Worm (Caenorhabditis elegans): ENCODE data around the gene papl-1.

papl-1 gene

DNA sequence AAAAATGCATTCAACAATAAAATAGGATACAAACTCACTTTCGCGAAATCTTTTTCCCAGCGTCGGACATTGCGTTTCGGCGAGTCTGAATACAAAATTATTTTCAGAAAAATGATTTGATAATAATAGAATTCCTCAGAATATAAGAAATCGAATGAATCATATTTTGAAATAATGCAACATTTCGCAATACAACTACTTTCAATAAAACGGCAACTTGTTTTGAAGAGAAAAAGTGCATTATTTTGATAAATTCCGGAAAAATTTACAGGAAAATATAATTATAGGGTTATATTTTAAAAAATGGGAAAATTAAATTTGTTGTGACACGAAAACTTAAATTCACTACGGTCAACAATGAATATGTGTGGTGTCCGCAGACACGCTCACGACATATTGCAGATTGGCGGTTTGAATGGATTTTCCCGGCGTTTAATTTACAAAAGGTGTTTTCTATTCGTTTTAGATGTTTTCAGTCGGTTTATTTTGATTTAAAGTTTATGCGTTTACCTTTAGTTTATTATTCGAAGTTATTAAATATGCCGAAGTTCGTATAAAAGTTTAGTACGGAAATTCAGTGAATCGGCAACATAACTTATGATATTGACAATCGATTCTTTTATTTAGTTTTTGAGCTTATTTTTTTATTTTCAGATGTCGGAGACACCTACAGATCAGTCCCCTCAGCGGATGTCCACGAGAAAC lies 3.9 kb upstream of the papl-1 start, which contains the start of the genes abcf-1 and scc-3 (continued):
- TF ChIP-seq F23B12.7 (tag; optimal IDR thresholded peaks at IDR 0.05; ENCODE audit: insufficient read depth) (peak; percentile 25), ceh-40 (GFP tag; IDR thresholded peaks at IDR 0.05) (no peak), pha-4 (tag; optimal IDR thresholded peaks at IDR 0.05) (no peak), snpc-4 (GFP tag; optimal IDR thresholded peaks at IDR 0.05) (no peak), snpc-4 (tag; optimal IDR thresholded peaks at IDR 0.05) (peak in 1 of 4 experiments; percentile 43), nfya-1 (tag; optimal IDR thresholded peaks at IDR 0.05; ENCODE audit: borderline replicate concordance, insufficient read depth) (no peak), die-1 (tag; optimal IDR thresholded peaks at IDR 0.05) (no peak), F49E8.2 (tag; optimal IDR thresholded peaks at IDR 0.05; ENCODE audit: insufficient read depth) (no peak), bed-1 (GFP tag; IDR thresholded peaks at IDR 0.05) (no peak), F10E7.11 (tag; optimal IDR thresholded peaks at IDR 0.05) (no peak), nhr-179 (tag; optimal IDR thresholded peaks at IDR 0.05) (no peak), somi-1 (GFP tag; optimal IDR thresholded peaks at IDR 0.05) (no peak), tbp1 (GFP tag; optimal IDR thresholded peaks at IDR 0.05) (peak; percentile 15), lir-1 (GFP tag; conservative IDR thresholded peaks at IDR 0.05) (no peak), zfh-2 (GFP tag; conservative IDR thresholded peaks at IDR 0.05) (no peak), bed-2 (GFP tag; IDR thresholded peaks at IDR 0.05) (no peak), F39B2.1 (GFP tag; IDR thresholded peaks at IDR 0.05) (no peak), ceh-91 (GFP tag; IDR thresholded peaks at IDR 0.05) (peak; percentile 61), Y53F4B.3 (GFP tag; IDR thresholded peaks at IDR 0.05) (no peak), let-526 (GFP tag; IDR thresholded peaks at IDR 0.05) (no peak), gei-17 (GFP tag; optimal IDR thresholded peaks at IDR 0.05) (no peak), snpc-1.3 (tag; optimal IDR thresholded peaks at IDR 0.05; ENCODE audit: insufficient read depth) (peak; percentile 71), B0336.3 (GFP tag; IDR thresholded peaks at IDR 0.05) (no peak), ekl-4 (GFP tag; IDR thresholded peaks at IDR 0.05) (no peak), Y67H2A.10 (GFP tag; conservative IDR thresholded peaks at IDR 0.05) (no peak), egrh-3 (GFP tag; IDR thresholded peaks at IDR 0.05) (no peak), ztf-18 (tag; optimal IDR thresholded peaks at IDR 0.05) (no peak), cebp-2 (GFP tag; IDR thresholded peaks at IDR 0.05) (no peak), attf-6 (GFP tag; IDR thresholded peaks at IDR 0.05) (no peak), egl-18 (GFP tag; IDR thresholded peaks at IDR 0.05) (no peak), ztf-28 (GFP tag; IDR thresholded peaks at IDR 0.05) (no peak), K11D2.4 (GFP tag; IDR thresholded peaks at IDR 0.05) (no peak), aptf-3 (GFP tag; IDR thresholded peaks at IDR 0.05) (no peak)

DNA sequence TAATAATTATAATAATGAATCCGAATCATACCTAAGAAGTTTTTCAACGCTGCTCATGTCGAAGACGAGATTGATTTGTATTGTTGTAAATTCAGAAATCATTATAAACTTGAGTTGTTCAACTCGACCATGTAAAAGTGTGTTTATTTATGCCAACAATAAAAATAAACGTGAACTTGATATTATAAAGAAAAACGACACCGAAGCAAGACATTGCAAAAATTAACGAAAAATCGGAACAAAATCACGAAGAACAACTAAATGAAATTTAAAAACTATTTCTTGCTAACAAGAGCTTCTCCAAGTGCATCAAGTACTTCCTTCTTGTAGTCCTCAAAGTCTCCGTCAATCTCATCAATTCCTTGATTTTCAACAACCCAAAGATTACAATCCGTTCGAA lies 1.4 kb upstream of the papl-1 start, which contains the start of gene F18E2.15:
F18E2.15 (minus strand) TSS at position 101 of the 400 bp plus-strand sequence.
- no peak for TF ChIP-seq F10E7.11 (tag; optimal IDR thresholded peaks at IDR 0.05)
- no peak for TF ChIP-seq lsy-27 (tag; optimal IDR thresholded peaks at IDR 0.05; ENCODE audit: borderline replicate concordance, insufficient read depth)
- no peak for TF ChIP-seq ZK185.1 (tag; optimal IDR thresholded peaks at IDR 0.05; ENCODE audit: poor library complexity, severe bottlenecking)
- TF ChIP-seq lin-40 (tag; optimal IDR thresholded peaks at IDR 0.05): no peak
- no peak for TF ChIP-seq gei-17 (GFP tag; optimal IDR thresholded peaks at IDR 0.05)
- no peak for TF ChIP-seq lsl-1 (GFP tag; optimal IDR thresholded peaks at IDR 0.05)
- TF ChIP-seq athp-1 (tag; optimal IDR thresholded peaks at IDR 0.05): no peak
- TF ChIP-seq C17E4.6 (GFP tag; IDR thresholded peaks at IDR 0.05): no peak
- no peak for TF ChIP-seq ama-1 (optimal IDR thresholded peaks at IDR 0.05)
- TF ChIP-seq ama-1 (GFP tag; optimal IDR thresholded peaks at IDR 0.05): no peak
- no peak for TF ChIP-seq lin-26 (GFP tag; IDR thresholded peaks at IDR 0.05)
- TF ChIP-seq hrde-1 (tag; optimal IDR thresholded peaks at IDR 0.05; ENCODE audit: borderline replicate concordance): no peak
- no peak for TF ChIP-seq B0019.2 (GFP tag; conservative IDR thresholded peaks at IDR 0.05)
- TF ChIP-seq T26A5.8 (tag; optimal IDR thresholded peaks at IDR 0.05): no peak
- no peak for TF ChIP-seq nhr-120 (GFP tag; IDR thresholded peaks at IDR 0.05)
- TF ChIP-seq mcd-1 (GFP tag; IDR thresholded peaks at IDR 0.05): no peak
- no peak for TF ChIP-seq ztf-18 (tag; optimal IDR thresholded peaks at IDR 0.05)
- TF ChIP-seq hmg-1.2 (GFP tag; IDR thresholded peaks at IDR 0.05): no peak
- no peak for TF ChIP-seq nfyb-1 (GFP tag; IDR thresholded peaks at IDR 0.05)

All from whole organism, young adult.